Fruit fly (Drosophila melanogaster): Measurements from ENCODE around the gene CG6149.

dm6 chr3L:11433151-11433550 lies 2.1 kb downstream of the CG6149 start:
- TF ChIP-seq CG10348 (GFP tag; IDR thresholded peaks at IDR 0.05) (no peak), CG13204 (GFP tag; optimal IDR thresholded peaks at IDR 0.05) (no peak), CG9948 (tag; optimal IDR thresholded peaks at IDR 0.05) (peak; percentile 4), CG32121 (GFP tag; IDR thresholded peaks at IDR 0.05) (0 out of 2 replicates have a peak, but pooled peaks have one; percentile 18), EcR (GFP tag; optimal IDR thresholded peaks at IDR 0.05) (no peak), CG17806 (tag; optimal IDR thresholded peaks at IDR 0.05) (peak; percentile 21), CG4496 (GFP tag; IDR thresholded peaks at IDR 0.05) (peak; percentile 71), Pif1B (GFP tag; optimal IDR thresholded peaks at IDR 0.05) (no peak), D1 (tag; optimal IDR thresholded peaks at IDR 0.05) (no peak), CG15710 (tag; optimal IDR thresholded peaks at IDR 0.05) (peak; percentile 6), Pif1A (GFP tag; optimal IDR thresholded peaks at IDR 0.05) (no peak), CG34367 (tag; optimal IDR thresholded peaks at IDR 0.05) (no peak), CG12605 (GFP tag; IDR thresholded peaks at IDR 0.05) (no peak), CG8301 (tag; optimal IDR thresholded peaks at IDR 0.05) (no peak)

All from whole organism, pupa.